Worm (Caenorhabditis elegans): ENCODE results near the gene F58D2.4.

DNA sequence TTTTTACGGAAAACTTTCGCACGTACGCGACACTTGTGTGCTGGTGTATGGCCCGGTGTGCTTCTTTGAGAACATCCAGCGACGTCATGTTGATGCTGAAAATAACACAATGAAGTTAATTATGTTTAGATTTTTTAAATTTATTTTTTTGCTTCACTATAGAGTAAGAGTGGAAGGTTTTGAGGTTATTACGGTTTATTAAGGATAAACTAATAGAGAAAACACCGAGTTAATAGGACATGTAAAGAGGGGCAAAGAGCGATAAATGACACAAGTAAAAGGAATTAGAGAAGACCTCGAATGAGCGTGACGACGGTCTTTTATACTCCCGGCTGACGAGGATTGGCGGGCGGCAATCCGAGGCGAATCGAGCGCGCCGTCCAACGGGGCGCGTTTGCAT lies at the start of gene F58D2.4:
- TF ChIP-seq nhr-12 (tag; optimal IDR thresholded peaks at IDR 0.05) (no peak), snpc-4 (tag; optimal IDR thresholded peaks at IDR 0.05) (no peak), pha-4 (tag; optimal IDR thresholded peaks at IDR 0.05) (no peak), ztf-11 (tag; optimal IDR thresholded peaks at IDR 0.05) (no peak), blmp-1 (tag; optimal IDR thresholded peaks at IDR 0.05) (no peak), elt-3 (tag; optimal IDR thresholded peaks at IDR 0.05) (no peak), nhr-237 (tag; optimal IDR thresholded peaks at IDR 0.05) (no peak), elt-1 (tag; optimal IDR thresholded peaks at IDR 0.05; ENCODE audit: borderline replicate concordance, insufficient read depth) (no peak)
